Fruit fly (Drosophila melanogaster): ENCODE data around the gene CG13004.

CG13004 gene

dm6 chrX:16876425-16876824 is 41.1 kb upstream of the CG13004 start, which contains the start of gene CG13003:
CG13003 (minus strand) TSS chrX:16876544.
- TF ChIP-seq CG12769 (tag; optimal IDR thresholded peaks at IDR 0.05) (peak; percentile 80), ci (GFP tag; IDR thresholded peaks at IDR 0.05) (peak; percentile 11; the same call in 1 of the 3 replicates), row (GFP tag; IDR thresholded peaks at IDR 0.05) (peak; percentile 11; the same call in 1 of the 3 replicates), Deaf1 (tag; optimal IDR thresholded peaks at IDR 0.05) (peak; percentile 88), oc (tag; optimal IDR thresholded peaks at IDR 0.05) (peak; percentile 54), CG13894 (tag; optimal IDR thresholded peaks at IDR 0.05) (peak; percentile 5), pfk (GFP tag; optimal IDR thresholded peaks at IDR 0.05) (peak; percentile 94), vvl (GFP tag; IDR thresholded peaks at IDR 0.05) (peak; percentile 91), gfzf (GFP tag; optimal IDR thresholded peaks at IDR 0.05) (no peak), crol (GFP tag; IDR thresholded peaks at IDR 0.05) (peak; percentile 69), otp (GFP tag; IDR thresholded peaks at IDR 0.05) (0 out of 3 replicates have a peak, but pooled peaks have one; percentile 45), tna (GFP tag; IDR thresholded peaks at IDR 0.05; ENCODE audit: partially characterized antibody) (0 out of 2 replicates have a peak, but pooled peaks have one; percentile 7), CG34422 (GFP tag; IDR thresholded peaks at IDR 0.05) (0 out of 3 replicates have a peak, but pooled peaks have one; percentile 20), E2f2 (GFP tag; IDR thresholded peaks at IDR 0.05) (peak; percentile 15; the same call in 1 of the 2 replicates), chinmo (GFP tag; IDR thresholded peaks at IDR 0.05; ENCODE audit: partially characterized antibody) (peak; percentile 63; the same call in 1 of the 4 replicates), exex (tag; optimal IDR thresholded peaks at IDR 0.05) (no peak), bowl (GFP tag; IDR thresholded peaks at IDR 0.05) (no peak), zfh2 (GFP tag; optimal IDR thresholded peaks at IDR 0.05) (no peak), Med (GFP tag) (peak; percentile 71), fd64A (GFP tag; optimal IDR thresholded peaks at IDR 0.05) (no peak), Rfx (GFP tag; IDR thresholded peaks at IDR 0.05) (peak; percentile 29; the same call in 1 of the 2 replicates), Hr78 (GFP tag; optimal IDR thresholded peaks at IDR 0.05) (peak in 1 of 2 experiments; percentile 10), dysf (GFP tag; IDR thresholded peaks at IDR 0.05) (0 out of 3 replicates have a peak, but pooled peaks have one; percentile 15)

- TF ChIP-seq odd (GFP tag; optimal IDR thresholded peaks at IDR 0.05) = no peak
- no peak for TF ChIP-seq stc (GFP tag; IDR thresholded peaks at IDR 0.05)
- no peak for TF ChIP-seq Lpt (GFP tag; optimal IDR thresholded peaks at IDR 0.05)
- TF ChIP-seq E2f2 (GFP tag; IDR thresholded peaks at IDR 0.05) = peak; percentile 37; the same call in 1 of the 2 replicates
- TF ChIP-seq ewg (GFP tag; optimal IDR thresholded peaks at IDR 0.05) = no peak
- peak; percentile 43 for TF ChIP-seq Jarid2 (GFP tag; optimal IDR thresholded peaks at IDR 0.05)
- TF ChIP-seq pfk (GFP tag; optimal IDR thresholded peaks at IDR 0.05) = peak; percentile 92
- TF ChIP-seq Hey (tag; optimal IDR thresholded peaks at IDR 0.05) = no peak
- TF ChIP-seq Deaf1 (tag; optimal IDR thresholded peaks at IDR 0.05) = peak; percentile 24
- 0 out of 3 replicates have a peak, but pooled peaks have one; percentile 38 for TF ChIP-seq CG11456 (GFP tag; IDR thresholded peaks at IDR 0.05)
- TF ChIP-seq CG13287 (GFP tag; IDR thresholded peaks at IDR 0.05; ENCODE audit: partially characterized antibody) = peak; percentile 10; the same call in 1 of the 2 replicates
- peak; percentile 82; the same call in 1 of the 4 replicates for TF ChIP-seq chinmo (GFP tag; IDR thresholded peaks at IDR 0.05; ENCODE audit: partially characterized antibody)
- TF ChIP-seq Atf-2 (GFP tag; optimal IDR thresholded peaks at IDR 0.05) = no peak
- TF ChIP-seq btn (GFP tag; optimal IDR thresholded peaks at IDR 0.05) = no peak
- no peak for TF ChIP-seq CG8290 (GFP tag; optimal IDR thresholded peaks at IDR 0.05)
- peak in 1 of 2 experiments; percentile 3 for TF ChIP-seq CG8290 (tag; optimal IDR thresholded peaks at IDR 0.05)
- peak; percentile 33 for TF ChIP-seq Myb (GFP tag; optimal IDR thresholded peaks at IDR 0.05)
- no peak for TF ChIP-seq tx (GFP tag; optimal IDR thresholded peaks at IDR 0.05)
- no peak for TF ChIP-seq CG4404 (GFP tag; IDR thresholded peaks at IDR 0.05)
Measured at dm6 chrX:16874671-16875070, 39.4 kb upstream of the CG13004 start.

DNA sequence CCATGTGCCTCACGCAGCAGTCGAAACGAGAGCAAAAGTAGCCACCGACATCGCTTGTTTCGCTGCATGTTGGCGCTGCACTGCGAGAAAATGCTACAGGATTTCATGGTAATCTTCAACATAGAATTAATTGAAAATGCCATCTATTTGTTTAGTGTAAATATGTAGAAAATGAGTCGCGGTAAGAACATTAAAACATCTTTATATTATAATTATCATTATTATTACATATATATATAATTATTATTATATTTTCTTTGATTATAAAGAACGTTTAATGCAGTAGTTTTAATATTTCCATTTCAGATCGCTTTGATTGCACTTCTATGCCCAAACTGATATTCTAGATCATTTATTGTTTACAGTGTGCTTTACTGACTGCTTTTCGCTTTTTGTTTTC is 37.7 kb upstream of the CG13004 start:
- TF ChIP-seq ttk (GFP tag; IDR thresholded peaks at IDR 0.05) = no peak
- no peak for TF ChIP-seq B-H2 (GFP tag; optimal IDR thresholded peaks at IDR 0.05)
- TF ChIP-seq ranshi (GFP tag; IDR thresholded peaks at IDR 0.05) = no peak
- no peak for TF ChIP-seq wor (GFP tag; IDR thresholded peaks at IDR 0.05)
- no peak for TF ChIP-seq Xrp1 (GFP tag; IDR thresholded peaks at IDR 0.05)
- TF ChIP-seq E2f2 (GFP tag; IDR thresholded peaks at IDR 0.05) = no peak
- TF ChIP-seq CG10565 (GFP tag; optimal IDR thresholded peaks at IDR 0.05) = no peak
- no peak for TF ChIP-seq pzg (GFP tag; optimal IDR thresholded peaks at IDR 0.05)
- TF ChIP-seq danr (GFP tag; IDR thresholded peaks at IDR 0.05) = no peak
- no peak for TF ChIP-seq luna (GFP tag; optimal IDR thresholded peaks at IDR 0.05)
- no peak for TF ChIP-seq CG18476 (GFP tag; optimal IDR thresholded peaks at IDR 0.05)
- TF ChIP-seq CoRest (tag; optimal IDR thresholded peaks at IDR 0.05) = peak; percentile 12
- peak; percentile 10 for TF ChIP-seq CG1529 (GFP tag; optimal IDR thresholded peaks at IDR 0.05)

Measured in whole organism, embryonic.